Worm (Caenorhabditis elegans): ENCODE data around the gene F23F1.2.

The F23F1.2 gene

ce11 chrII:24559-24998 is 9.4 kb upstream of the F23F1.2 start, which contains the start of gene enee-1 (continued):
- no peak for TF ChIP-seq attf-4 (tag; optimal IDR thresholded peaks at IDR 0.05)
- peak; percentile 23 for TF ChIP-seq ceh-32 (tag; optimal IDR thresholded peaks at IDR 0.05; ENCODE audit: poor library complexity)
- TF ChIP-seq zip-2 (tag; optimal IDR thresholded peaks at IDR 0.05): peak; percentile 70
- no peak for TF ChIP-seq madf-5 (GFP tag; IDR thresholded peaks at IDR 0.05)
- TF ChIP-seq lir-3 (tag; optimal IDR thresholded peaks at IDR 0.05): no peak
- peak; percentile 93 for TF ChIP-seq nhr-6 (tag; optimal IDR thresholded peaks at IDR 0.05)
- TF ChIP-seq F37D6.2 (tag; optimal IDR thresholded peaks at IDR 0.05): peak; percentile 15
- TF ChIP-seq zip-11 (GFP tag; IDR thresholded peaks at IDR 0.05): no peak
- TF ChIP-seq vab-7 (GFP tag; IDR thresholded peaks at IDR 0.05): no peak
- TF ChIP-seq jun-1 (tag; optimal IDR thresholded peaks at IDR 0.05): peak; percentile 74
- peak; percentile 48 for TF ChIP-seq F10B5.3 (tag; optimal IDR thresholded peaks at IDR 0.05)
- TF ChIP-seq ces-1 (GFP tag; optimal IDR thresholded peaks at IDR 0.05): no peak
- TF ChIP-seq ceh-62 (tag; optimal IDR thresholded peaks at IDR 0.05): no peak
- TF ChIP-seq spr-1 (tag; optimal IDR thresholded peaks at IDR 0.05): peak; percentile 83
- TF ChIP-seq snpc-4 (tag; optimal IDR thresholded peaks at IDR 0.05): no peak
- peak; percentile 94 for TF ChIP-seq T26A8.4 (GFP tag; IDR thresholded peaks at IDR 0.05)
- TF ChIP-seq Y48G9A.11 (GFP tag; IDR thresholded peaks at IDR 0.05): no peak
- TF ChIP-seq ztf-7 (tag; optimal IDR thresholded peaks at IDR 0.05): peak; percentile 65
- TF ChIP-seq pqm-1 (tag; optimal IDR thresholded peaks at IDR 0.05): no peak
- TF ChIP-seq cey-2 (tag; optimal IDR thresholded peaks at IDR 0.05; ENCODE audit: borderline replicate concordance, insufficient read depth): no peak
- TF ChIP-seq duxl-1 (tag; optimal IDR thresholded peaks at IDR 0.05; ENCODE audit: poor library complexity): peak; percentile 75
- TF ChIP-seq hlh-11 (tag; optimal IDR thresholded peaks at IDR 0.05): peak; percentile 65
- TF ChIP-seq nhr-10 (tag; optimal IDR thresholded peaks at IDR 0.05): no peak
- TF ChIP-seq snpc-1.2 (GFP tag; IDR thresholded peaks at IDR 0.05): no peak
- TF ChIP-seq lin-1 (GFP tag; IDR thresholded peaks at IDR 0.05): no peak
- TF ChIP-seq Y5F2A.4 (GFP tag; optimal IDR thresholded peaks at IDR 0.05): peak; percentile 25
- peak; percentile 3 for TF ChIP-seq ceh-28 (tag; optimal IDR thresholded peaks at IDR 0.05)
- no peak for TF ChIP-seq sdz-12 (GFP tag; optimal IDR thresholded peaks at IDR 0.05)
- peak in 1 of 2 experiments; percentile 18 for TF ChIP-seq mdl-1 (tag; optimal IDR thresholded peaks at IDR 0.05)
- no peak for TF ChIP-seq ZK337.2 (GFP tag; IDR thresholded peaks at IDR 0.05)
- no peak for TF ChIP-seq Y105C5A.15 (GFP tag; IDR thresholded peaks at IDR 0.05)
- no peak for TF ChIP-seq tra-1 (GFP tag; IDR thresholded peaks at IDR 0.05)
- no peak for TF ChIP-seq skn-1 (tag; optimal IDR thresholded peaks at IDR 0.05)
- no peak for TF ChIP-seq aly-2 (tag; optimal IDR thresholded peaks at IDR 0.05)
- TF ChIP-seq pha-4 (GFP tag; IDR thresholded peaks at IDR 0.05): peak; percentile 26; the same call in 1 of the 2 replicates
- peak; percentile 59 for TF ChIP-seq pha-4 (tag; optimal IDR thresholded peaks at IDR 0.05)
- TF ChIP-seq fkh-10 (GFP tag; optimal IDR thresholded peaks at IDR 0.05): peak; percentile 67
- no peak for TF ChIP-seq egl-43 (GFP tag; IDR thresholded peaks at IDR 0.05)
- no peak for TF ChIP-seq lin-15B (tag; optimal IDR thresholded peaks at IDR 0.05)
- no peak for TF ChIP-seq F44E2.7 (GFP tag; IDR thresholded peaks at IDR 0.05)
- peak; percentile 92 for TF ChIP-seq dve-1 (tag; optimal IDR thresholded peaks at IDR 0.05; ENCODE audit: insufficient read depth)
- no peak for TF ChIP-seq nhr-237 (tag; optimal IDR thresholded peaks at IDR 0.05)
- TF ChIP-seq daf-12 (tag; optimal IDR thresholded peaks at IDR 0.05): no peak
- no peak for TF ChIP-seq F26F4.8 (GFP tag; conservative IDR thresholded peaks at IDR 0.05)
- TF ChIP-seq zag-1 (tag; optimal IDR thresholded peaks at IDR 0.05): no peak
- TF ChIP-seq tag-97 (GFP tag; IDR thresholded peaks at IDR 0.05): no peak
- peak; percentile 56 for TF ChIP-seq nhr-77 (tag; optimal IDR thresholded peaks at IDR 0.05)
- TF ChIP-seq unc-39 (tag; optimal IDR thresholded peaks at IDR 0.05): no peak
- TF ChIP-seq ceh-44 (GFP tag; IDR thresholded peaks at IDR 0.05): no peak
- TF ChIP-seq F49E8.2 (tag; optimal IDR thresholded peaks at IDR 0.05; ENCODE audit: borderline replicate concordance): no peak
- no peak for TF ChIP-seq egl-27 (tag; optimal IDR thresholded peaks at IDR 0.05)
- no peak for TF ChIP-seq zfp-2 (tag; optimal IDR thresholded peaks at IDR 0.05)
- TF ChIP-seq daf-19 (GFP tag; conservative IDR thresholded peaks at IDR 0.05): no peak

Measured in whole organism, L4 larva.